Fruit fly (Drosophila melanogaster): ENCODE measurements around the gene Gyc89Da.
A peak's percentile ranks its signal among the peaks of the same experiment; 100 is the strongest.

Gyc89Da gene

dm6 chr3R:16472301-16472700 lies at the start of gene Gyc89Da:
Gene Gyc89Da, plus strand, starts transcription at chr3R:16472601.
- no peak for TF ChIP-seq Myc (optimal IDR thresholded peaks at IDR 0.05)
- no peak for TF ChIP-seq Jra (GFP tag; optimal IDR thresholded peaks at IDR 0.05)
- TF ChIP-seq Mio (GFP tag; optimal IDR thresholded peaks at IDR 0.05) = no peak
- no peak for TF ChIP-seq sv (GFP tag; optimal IDR thresholded peaks at IDR 0.05)
- TF ChIP-seq pan (optimal IDR thresholded peaks at IDR 0.05) = no peak
- no peak for TF ChIP-seq ey (GFP tag; optimal IDR thresholded peaks at IDR 0.05)
- no peak for TF ChIP-seq woc (GFP tag; optimal IDR thresholded peaks at IDR 0.05)
- TF ChIP-seq fru (GFP tag; optimal IDR thresholded peaks at IDR 0.05) = no peak
- no peak for TF ChIP-seq Abd-B (GFP tag; optimal IDR thresholded peaks at IDR 0.05)
- TF ChIP-seq foxo (GFP tag; optimal IDR thresholded peaks at IDR 0.05) = no peak
- no peak for TF ChIP-seq lola (GFP tag; optimal IDR thresholded peaks at IDR 0.05)
- TF ChIP-seq Rel (GFP tag; optimal IDR thresholded peaks at IDR 0.05) = no peak
- TF ChIP-seq Rel (tag; optimal IDR thresholded peaks at IDR 0.05) = no peak

dm6 chr3R:16423323-16423722 lies 49.1 kb upstream of the Gyc89Da start:
- TF ChIP-seq Sp1 (GFP tag; optimal IDR thresholded peaks at IDR 0.05) (peak; percentile 30), CG32264 (GFP tag; optimal IDR thresholded peaks at IDR 0.05) (no peak)

- no peak for TF ChIP-seq N (GFP tag; optimal IDR thresholded peaks at IDR 0.05)
- TF ChIP-seq psq (GFP tag; optimal IDR thresholded peaks at IDR 0.05) = no peak
Observed at dm6 chr3R:16427520-16427919, 44.9 kb upstream of the Gyc89Da start.

- TF ChIP-seq lola (GFP tag; optimal IDR thresholded peaks at IDR 0.05) (no peak), Dif (GFP tag; optimal IDR thresholded peaks at IDR 0.05; ENCODE audit: partially characterized antibody) (no peak), Vsx2 (GFP tag; optimal IDR thresholded peaks at IDR 0.05; ENCODE audit: partially characterized antibody) (no peak), GATAd (GFP tag; optimal IDR thresholded peaks at IDR 0.05) (no peak)
Observed at dm6 chr3R:16430381-16430780, 42.0 kb upstream of the Gyc89Da start, which contains the start of gene CG31279. Gene CG31279, plus strand, starts transcription at chr3R:16430681.

- TF ChIP-seq Hnf4 (GFP tag; optimal IDR thresholded peaks at IDR 0.05) = peak; percentile 66
- TF ChIP-seq sv (GFP tag; optimal IDR thresholded peaks at IDR 0.05) = no peak
- no peak for TF ChIP-seq Abd-B (GFP tag; optimal IDR thresholded peaks at IDR 0.05)
- no peak for TF ChIP-seq jim (GFP tag; optimal IDR thresholded peaks at IDR 0.05)
- TF ChIP-seq fru (GFP tag; optimal IDR thresholded peaks at IDR 0.05) = no peak
- no peak for TF ChIP-seq CrebA (GFP tag; optimal IDR thresholded peaks at IDR 0.05; ENCODE audit: borderline replicate concordance)
- peak; percentile 25 for TF ChIP-seq br (GFP tag; optimal IDR thresholded peaks at IDR 0.05)
- TF ChIP-seq tai (GFP tag; optimal IDR thresholded peaks at IDR 0.05) = no peak
- TF ChIP-seq ey (GFP tag; optimal IDR thresholded peaks at IDR 0.05) = no peak
- TF ChIP-seq rgr (GFP tag; optimal IDR thresholded peaks at IDR 0.05) = peak; percentile 27
- TF ChIP-seq usp (GFP tag; optimal IDR thresholded peaks at IDR 0.05) = no peak
- TF ChIP-seq brk (GFP tag; optimal IDR thresholded peaks at IDR 0.05) = no peak
- no peak for TF ChIP-seq Mio (GFP tag; optimal IDR thresholded peaks at IDR 0.05)
- peak in 1 of 2 experiments; percentile 20 for TF ChIP-seq foxo (GFP tag; optimal IDR thresholded peaks at IDR 0.05)
- TF ChIP-seq Hr83 (GFP tag; optimal IDR thresholded peaks at IDR 0.05; ENCODE audit: poor library complexity, severe bottlenecking) = peak; percentile 19
- TF ChIP-seq h (GFP tag; optimal IDR thresholded peaks at IDR 0.05) = no peak
- no peak for TF ChIP-seq sage (GFP tag; optimal IDR thresholded peaks at IDR 0.05)
- no peak for TF ChIP-seq Rel (GFP tag; optimal IDR thresholded peaks at IDR 0.05)
- peak; percentile 6 for TF ChIP-seq Rel (tag; optimal IDR thresholded peaks at IDR 0.05)
- TF ChIP-seq Myc (optimal IDR thresholded peaks at IDR 0.05) = peak; percentile 85
- TF ChIP-seq CG32264 (GFP tag; optimal IDR thresholded peaks at IDR 0.05) = no peak
- no peak for TF ChIP-seq Dif (GFP tag; optimal IDR thresholded peaks at IDR 0.05; ENCODE audit: partially characterized antibody)
- TF ChIP-seq dsf (GFP tag; optimal IDR thresholded peaks at IDR 0.05; ENCODE audit: borderline replicate concordance) = no peak
- no peak for TF ChIP-seq dmrt93B (GFP tag; optimal IDR thresholded peaks at IDR 0.05)
- TF ChIP-seq woc (GFP tag; optimal IDR thresholded peaks at IDR 0.05) = no peak
- no peak for TF ChIP-seq Dfd (GFP tag; optimal IDR thresholded peaks at IDR 0.05)
- peak; percentile 13 for TF ChIP-seq HLH106 (tag; optimal IDR thresholded peaks at IDR 0.05)
- no peak for TF ChIP-seq Hr78 (GFP tag; optimal IDR thresholded peaks at IDR 0.05)
- no peak for TF ChIP-seq GATAd (GFP tag; optimal IDR thresholded peaks at IDR 0.05)
- no peak for TF ChIP-seq OdsH (GFP tag; optimal IDR thresholded peaks at IDR 0.05)
- peak; percentile 60 for TF ChIP-seq N (GFP tag; optimal IDR thresholded peaks at IDR 0.05)
- no peak for TF ChIP-seq Vsx2 (GFP tag; optimal IDR thresholded peaks at IDR 0.05; ENCODE audit: partially characterized antibody)
- no peak for TF ChIP-seq psq (GFP tag; optimal IDR thresholded peaks at IDR 0.05)
- TF ChIP-seq pan (optimal IDR thresholded peaks at IDR 0.05) = no peak
- TF ChIP-seq Jra (GFP tag; optimal IDR thresholded peaks at IDR 0.05) = no peak
- peak; percentile 1 for TF ChIP-seq Sp1 (GFP tag; optimal IDR thresholded peaks at IDR 0.05)
Observed at dm6 chr3R:16431707-16432106, 40.7 kb upstream of the Gyc89Da start.
